Fruit fly (Drosophila melanogaster): ENCODE results near the gene CG10366.

- TF ChIP-seq Dll (GFP tag; IDR thresholded peaks at IDR 0.05; ENCODE audit: partially characterized antibody) (no peak), Drgx (GFP tag; IDR thresholded peaks at IDR 0.05) (no peak), PHDP (tag; optimal IDR thresholded peaks at IDR 0.05) (no peak), gt (GFP tag; IDR thresholded peaks at IDR 0.05) (no peak), CG32532 (GFP tag; IDR thresholded peaks at IDR 0.05) (no peak), cwo (GFP tag; optimal IDR thresholded peaks at IDR 0.05) (no peak), ham (GFP tag; IDR thresholded peaks at IDR 0.05) (no peak)
These were observed 35.9 kb upstream of the CG10366 start, which contains the start of gene Tep4 for dm6 chr2L:19548158-19548557.

Measured in whole organism, embryonic.